Fruit fly (Drosophila melanogaster) whole organism, embryonic: ENCODE results near the gene Elo68alpha.
A peak's percentile ranks its signal among the peaks of the same experiment; 100 is the strongest.

ENCODE experiments used
- CG12391 ChIP-seq: fragments of 200-800 bp; sonication (Bioruptor generic); optimal IDR thresholded peaks from 3 replicates; lab custom pipeline; 2018; ENCODE audit warnings: missing biosample characterization, mild to moderate bottlenecking, missing genetic modification characterization, moderate library complexity
- CG14014 ChIP-seq: fragments of 200-800 bp; sonication (Bioruptor generic); IDR thresholded peaks from 2 replicates; pipeline ENCODE4 v1.3.6; 2022; ENCODE audit warnings: missing biosample characterization, missing genetic modification characterization
- CG16813 ChIP-seq: fragments of 200-800 bp; sonication (Bioruptor generic); IDR thresholded peaks from 3 replicates; pipeline ENCODE4 v1.3.6; 2022; ENCODE audit warnings: missing biosample characterization, missing genetic modification characterization; ENCODE audit not compliant: partially characterized antibody
- CG16863 ChIP-seq: fragments of 200-800 bp; sonication (Bioruptor generic); optimal IDR thresholded peaks from 3 replicates; lab custom pipeline; 2016; ENCODE audit warnings: missing biosample characterization, missing genetic modification characterization
- CG31441 ChIP-seq: fragments of 200-800 bp; sonication (Bioruptor generic); IDR thresholded peaks from 2 replicates; pipeline ENCODE4 v1.3.6; 2022; ENCODE audit warnings: missing biosample characterization, missing genetic modification characterization
- CG32532 ChIP-seq: fragments of 200-800 bp; sonication (Bioruptor generic); IDR thresholded peaks from 2 replicates; pipeline ENCODE4 v1.3.6; 2022; ENCODE audit warnings: missing biosample characterization, missing genetic modification characterization
- CG3995 ChIP-seq: fragments of 200-800 bp; sonication (Bioruptor generic); optimal IDR thresholded peaks from 3 replicates; lab custom pipeline; 2016; ENCODE audit warnings: missing biosample characterization, missing genetic modification characterization
- Eip74EF ChIP-seq, 2 experiments: fragments of 200-800 bp in 1 of 2; fragments of >200 bp in 1 of 2; sonication (Bioruptor generic) in 1 of 2; optimal IDR thresholded peaks; 2 replicates each; lab custom pipeline; 2017 to 2019; ENCODE audit warnings: missing biosample characterization in 2 of 2, missing genetic modification characterization in 2 of 2, mild to moderate bottlenecking in 1 of 2, moderate library complexity in 1 of 2
- Elba2 ChIP-seq: fragments of 200-800 bp; sonication (Bioruptor generic); optimal IDR thresholded peaks from 3 replicates; lab custom pipeline; 2016; ENCODE audit warnings: missing biosample characterization, missing genetic modification characterization
- Fer1 ChIP-seq: fragments of 200-800 bp; sonication (Bioruptor generic); optimal IDR thresholded peaks from 2 replicates; lab custom pipeline; 2017; ENCODE audit warnings: missing biosample characterization, mild to moderate bottlenecking, missing genetic modification characterization
- Fer2 ChIP-seq: fragments of 200-800 bp; sonication (Bioruptor generic); optimal IDR thresholded peaks from 2 replicates; lab custom pipeline; 2018; ENCODE audit warnings: missing biosample characterization, mild to moderate bottlenecking, missing genetic modification characterization, moderate library complexity
- Lhr ChIP-seq: fragments of 200-800 bp; sonication (Bioruptor generic); optimal IDR thresholded peaks from 3 replicates; lab custom pipeline; 2017; ENCODE audit warnings: mild to moderate bottlenecking, missing biosample characterization, missing genetic modification reagents, missing genetic modification characterization
- Med ChIP-seq: fragments of 200-800 bp; sonication (Bioruptor generic); peaks from one replicate; lab custom pipeline; 2016; ENCODE audit warnings: missing biosample characterization, missing genetic modification characterization, mild to moderate bottlenecking, inconsistent platforms, moderate library complexity
- Meics ChIP-seq: fragments of 200-800 bp; sonication (Bioruptor generic); optimal IDR thresholded peaks from 2 replicates; lab custom pipeline; 2017; ENCODE audit warnings: missing biosample characterization, mild to moderate bottlenecking, missing genetic modification characterization
- NFAT ChIP-seq: fragments of 200-800 bp; sonication (Bioruptor generic); IDR thresholded peaks from 2 replicates; pipeline ENCODE4 v1.3.6; 2022; ENCODE audit warnings: missing biosample characterization, missing genetic modification characterization
- NfI ChIP-seq: fragments of 200-800 bp; sonication (Bioruptor generic); optimal IDR thresholded peaks from 3 replicates; lab custom pipeline; 2018; ENCODE audit warnings: missing biosample characterization, mild to moderate bottlenecking, missing genetic modification characterization, moderate library complexity
- Oli ChIP-seq: fragments of 200-800 bp; sonication (Bioruptor generic); optimal IDR thresholded peaks from 2 replicates; lab custom pipeline; 2018; ENCODE audit warnings: missing biosample characterization, mild to moderate bottlenecking, missing genetic modification characterization, moderate library complexity
- Pdp1 ChIP-seq, 2 experiments: fragments of 200-800 bp; sonication (Bioruptor generic); optimal IDR thresholded peaks; 3 replicates each; lab custom pipeline; 2016; ENCODE audit warnings: missing biosample characterization in 2 of 2, missing genetic modification characterization in 2 of 2, mild to moderate bottlenecking in 1 of 2, moderate library complexity in 1 of 2
- Spps ChIP-seq: fragments of 200-800 bp; sonication (Bioruptor generic); optimal IDR thresholded peaks from 2 replicates; lab custom pipeline; 2018; ENCODE audit warnings: missing biosample characterization, mild to moderate bottlenecking, missing genetic modification characterization
- Taf1 ChIP-seq: fragments of 200-800 bp; sonication (Bioruptor generic); IDR thresholded peaks from 2 replicates; pipeline ENCODE4 v1.3.6; 2022; ENCODE audit warnings: missing biosample characterization, missing genetic modification characterization
- ac ChIP-seq: fragments of 200-800 bp; sonication (Bioruptor generic); optimal IDR thresholded peaks from 3 replicates; lab custom pipeline; 2017; ENCODE audit warnings: missing biosample characterization, mild to moderate bottlenecking, missing genetic modification characterization
- bbx ChIP-seq: fragments of 200-800 bp; sonication (Bioruptor generic); IDR thresholded peaks from 2 replicates; pipeline ENCODE4 v1.3.6; 2022; ENCODE audit warnings: missing biosample characterization, missing genetic modification characterization; ENCODE audit not compliant: partially characterized antibody
- cas ChIP-seq: fragments of 200-800 bp; sonication (Bioruptor generic); IDR thresholded peaks from 2 replicates; pipeline ENCODE4 v1.3.6; 2022; ENCODE audit warnings: missing biosample characterization, missing genetic modification characterization
- da ChIP-seq: fragments of 200-800 bp; sonication (Bioruptor generic); optimal IDR thresholded peaks from 2 replicates; lab custom pipeline; 2016; ENCODE audit warnings: missing biosample characterization, missing genetic modification characterization
- grau ChIP-seq: fragments of 200-800 bp; optimal IDR thresholded peaks from 3 replicates; lab custom pipeline; 2019; ENCODE audit warnings: missing biosample characterization, mild to moderate bottlenecking, missing genetic modification characterization, moderate library complexity
- insv ChIP-seq, 2 experiments: fragments of 200-800 bp; sonication (Bioruptor generic); optimal IDR thresholded peaks; 3 replicates each; lab custom pipeline; 2016 to 2018; ENCODE audit warnings: missing biosample characterization in 2 of 2, missing genetic modification characterization in 2 of 2
- inv ChIP-seq: fragments of 200-800 bp; sonication (Bioruptor generic); IDR thresholded peaks from 2 replicates; pipeline ENCODE4 v1.3.6; 2022; ENCODE audit warnings: missing biosample characterization, missing genetic modification characterization; ENCODE audit not compliant: partially characterized antibody
- lmd ChIP-seq: fragments of 200-800 bp; sonication (Bioruptor generic); IDR thresholded peaks from 2 replicates; pipeline ENCODE4 v1.3.6; 2022; ENCODE audit warnings: missing biosample characterization, missing genetic modification characterization
- mam ChIP-seq: fragments of 200-800 bp; sonication (Bioruptor generic); optimal IDR thresholded peaks from 3 replicates; lab custom pipeline; 2016; ENCODE audit warnings: missing biosample characterization, missing genetic modification characterization
- mld ChIP-seq: fragments of 200-800 bp; sonication (Bioruptor generic); IDR thresholded peaks from 3 replicates; pipeline ENCODE4 v1.3.6; 2022; ENCODE audit warnings: missing biosample characterization, missing genetic modification characterization; ENCODE audit not compliant: partially characterized antibody
- pfk ChIP-seq: fragments of 200-800 bp; sonication (Bioruptor generic); optimal IDR thresholded peaks from 2 replicates; lab custom pipeline; 2018; ENCODE audit warnings: missing biosample characterization, mild to moderate bottlenecking, missing genetic modification characterization, moderate library complexity
- phol ChIP-seq: fragments of 200-800 bp; sonication (Bioruptor generic); optimal IDR thresholded peaks from 3 replicates; lab custom pipeline; 2018; ENCODE audit warnings: missing biosample characterization, mild to moderate bottlenecking, missing genetic modification characterization, moderate library complexity
- ro ChIP-seq: fragments of 200-800 bp; sonication (Bioruptor generic); IDR thresholded peaks from 2 replicates; pipeline ENCODE4 v1.3.6; 2022; ENCODE audit warnings: missing biosample characterization, missing genetic modification characterization
- row ChIP-seq: fragments of 200-800 bp; sonication (Bioruptor generic); IDR thresholded peaks from 3 replicates; pipeline ENCODE4 v1.3.6; 2022; ENCODE audit warnings: missing biosample characterization, missing genetic modification characterization
- sens ChIP-seq: fragments of 200-800 bp; sonication (Bioruptor generic); peaks from one replicate; lab custom pipeline; 2016; ENCODE audit warnings: missing biosample characterization, missing genetic modification characterization
- tna ChIP-seq: fragments of 200-800 bp; sonication (Bioruptor generic); IDR thresholded peaks from 2 replicates; pipeline ENCODE4 v1.3.6; 2022; ENCODE audit warnings: missing biosample characterization, missing genetic modification characterization; ENCODE audit not compliant: partially characterized antibody
- trem ChIP-seq: fragments of 200-800 bp; optimal IDR thresholded peaks from 3 replicates; lab custom pipeline; 2019; ENCODE audit warnings: missing biosample characterization, mild to moderate bottlenecking, missing genetic modification characterization, moderate library complexity
- usp ChIP-seq: fragments of >200 bp; optimal IDR thresholded peaks from 2 replicates; lab custom pipeline; 2017; ENCODE audit warnings: missing biosample characterization, missing genetic modification characterization
- z ChIP-seq: fragments of 200-800 bp; sonication (Bioruptor generic); IDR thresholded peaks from 3 replicates; pipeline ENCODE4 v1.3.6; 2022; ENCODE audit warnings: missing biosample characterization, missing genetic modification characterization
- zfh1 ChIP-seq: fragments of 200-800 bp; sonication (Bioruptor generic); IDR thresholded peaks from 3 replicates; pipeline ENCODE4 v1.3.6; 2022; ENCODE audit warnings: missing biosample characterization, missing genetic modification characterization

The Elo68alpha gene

DNA sequence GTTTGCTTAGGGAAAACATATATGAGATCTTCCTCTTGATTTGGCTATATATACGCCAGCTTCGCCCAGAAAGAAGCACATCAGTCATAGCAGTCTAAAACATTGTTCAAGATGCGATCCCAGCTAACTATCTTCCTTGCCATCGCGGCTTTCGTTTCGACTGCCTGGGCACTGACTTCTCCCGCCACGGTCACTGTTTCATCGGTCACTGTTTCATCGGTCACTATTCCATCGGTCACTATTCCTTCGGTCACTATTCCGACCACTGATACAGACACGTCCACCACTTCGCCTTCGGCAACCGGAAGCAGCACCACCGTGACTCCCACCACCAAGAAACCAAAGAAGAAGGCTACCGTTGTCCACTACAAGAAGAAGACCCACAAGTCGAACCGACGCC is 32.1 kb upstream of the Elo68alpha start, which contains the start of gene CG14143:
Gene CG14143 (plus strand): TSS at position 102 of the 400 bp plus-strand sequence.
- TF ChIP-seq CG16813 (GFP tag; lab: Robert Waterston, UW) (0 out of 3 replicates have a peak, but pooled peaks have one; percentile 14), CG3995 (GFP tag; lab: Kevin White, UChicago) (peak; percentile 91), pfk (GFP tag; lab: Kevin White, UChicago) (peak; percentile 67), zfh1 (GFP tag; lab: Robert Waterston, UW) (0 out of 3 replicates have a peak, but pooled peaks have one; percentile 44), ro (GFP tag; lab: Robert Waterston, UW) (0 out of 2 replicates have a peak, but pooled peaks have one; percentile 18), Med (GFP tag; lab: Kevin White, UChicago) (peak; percentile 24)

DNA sequence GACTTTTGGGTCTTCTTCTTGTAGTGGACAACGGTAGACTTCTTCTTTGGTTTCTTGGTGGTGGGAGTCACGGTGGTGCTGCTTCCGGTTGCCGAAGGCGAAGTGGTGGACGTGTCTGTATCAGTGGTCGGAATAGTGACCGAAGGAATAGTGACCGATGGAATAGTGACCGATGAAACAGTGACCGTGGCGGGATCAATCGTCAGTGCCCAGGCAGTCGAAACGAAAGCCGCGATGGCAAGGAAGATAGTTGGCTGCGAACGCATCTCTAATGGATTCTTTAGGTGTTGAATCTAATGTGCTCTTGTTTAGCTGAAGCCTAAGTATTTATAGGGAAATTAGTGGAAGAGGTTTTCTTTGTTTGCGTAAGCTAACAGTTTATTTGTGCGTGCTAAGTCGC is 29.2 kb upstream of the Elo68alpha start, which contains the start of gene CG32074:
Gene CG32074 (minus strand): TSS at position 268 of the 400 bp plus-strand sequence.
- TF ChIP-seq CG31441 (GFP tag; lab: Robert Waterston, UW), result 0 out of 2 replicates have a peak, but pooled peaks have one; percentile 35
- TF ChIP-seq CG3995 (GFP tag; lab: Kevin White, UChicago), result peak; percentile 80
- TF ChIP-seq pfk (GFP tag; lab: Kevin White, UChicago), result peak; percentile 54

DNA sequence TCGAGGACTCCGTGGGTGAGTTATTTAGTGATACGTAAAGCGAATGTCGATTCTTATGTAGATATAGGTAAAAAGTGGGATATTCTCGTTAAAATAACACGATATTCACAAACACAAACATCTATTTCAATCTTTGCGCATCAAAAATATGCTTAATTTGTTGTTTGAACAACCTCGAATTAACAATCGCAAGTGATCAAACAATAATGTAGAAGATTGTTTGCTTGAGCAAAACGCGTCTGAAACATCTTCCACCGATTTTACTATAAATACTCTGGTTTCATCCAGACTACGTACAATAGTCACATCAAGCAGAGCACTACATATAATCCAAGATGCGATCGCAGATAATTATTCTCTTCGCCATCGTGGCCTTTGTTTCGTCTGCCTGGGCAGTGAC is 27.7 kb upstream of the Elo68alpha start, which contains the start of gene nol:
Gene nol (plus strand): TSS at position 301 of the 400 bp plus-strand sequence.
- TF ChIP-seq ac (GFP tag; lab: Kevin White, UChicago), result no peak

DNA sequence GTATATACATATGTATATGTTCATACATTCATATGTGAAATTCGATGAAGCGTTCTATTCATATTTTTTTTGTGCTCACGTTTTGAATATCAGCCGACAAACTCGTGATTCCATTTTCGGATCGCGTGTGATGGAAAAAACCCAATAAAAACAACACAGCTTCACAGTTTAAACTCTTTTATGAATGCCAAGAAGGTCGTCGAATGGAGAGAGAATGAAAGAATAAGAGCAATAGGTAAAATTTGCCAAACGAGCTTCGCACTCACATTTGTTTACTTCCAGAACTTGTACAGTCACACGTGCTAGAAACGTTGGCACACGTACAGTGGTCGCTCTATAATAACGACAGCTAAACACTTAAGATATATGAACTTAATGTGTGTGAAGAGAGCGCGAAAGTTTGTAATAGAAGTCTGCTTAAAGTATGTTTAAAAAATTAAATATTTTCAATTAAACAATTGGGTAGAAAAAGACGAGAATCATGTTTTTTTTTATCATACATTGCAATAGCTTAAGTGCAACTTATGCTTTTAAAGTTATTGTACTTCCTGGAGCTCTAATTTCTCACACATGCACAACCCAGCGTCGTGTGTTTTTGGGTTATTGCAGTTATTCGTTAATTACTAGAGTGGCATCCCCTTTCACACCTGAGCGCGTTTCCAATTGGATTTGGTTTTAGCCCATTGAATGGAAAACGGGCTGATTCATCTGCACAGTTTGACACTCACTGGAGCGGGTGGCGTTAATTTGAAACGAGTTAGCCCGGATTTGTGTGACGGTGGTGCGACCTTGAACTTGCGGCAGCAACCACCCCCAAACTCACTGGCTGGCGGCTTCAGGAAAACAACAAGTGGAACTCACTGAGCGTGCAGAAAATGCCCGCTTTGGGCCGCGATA is 23.1 kb upstream of the Elo68alpha start:
- peak; percentile 6 for TF ChIP-seq CG12391 (tag; lab: Kevin White, UChicago)
- TF ChIP-seq usp (GFP tag; lab: Kevin White, UChicago), result no peak
- no peak for TF ChIP-seq Eip74EF (GFP tag; optimal IDR thresholded peaks at IDR 0.05; lab: Kevin White, UChicago)
- peak; percentile 6 for TF ChIP-seq Fer1 (GFP tag; lab: Kevin White, UChicago)
- TF ChIP-seq z (GFP tag; lab: Robert Waterston, UW), result 0 out of 3 replicates have a peak, but pooled peaks have one; percentile 13
- TF ChIP-seq Lhr (GFP tag; lab: Kevin White, UChicago), result no peak
- no peak for TF ChIP-seq cas (GFP tag; lab: Robert Waterston, UW)
- TF ChIP-seq row (GFP tag; lab: Robert Waterston, UW), result peak; percentile 16; the same call in 1 of the 3 replicates
- TF ChIP-seq da, result no peak
- TF ChIP-seq Fer2 (tag; lab: Kevin White, UChicago), result no peak
- TF ChIP-seq insv (GFP tag; optimal IDR thresholded peaks at IDR 0.05; lab: Kevin White, UChicago), result peak; percentile 50 to 90
- 0 out of 2 replicates have a peak, but pooled peaks have one; percentile 16 for TF ChIP-seq NFAT (GFP tag; lab: Robert Waterston, UW)
- no peak; the same call in 1 of the 2 replicates for TF ChIP-seq tna (GFP tag; lab: Robert Waterston, UW)
- TF ChIP-seq lmd (GFP tag; lab: Robert Waterston, UW), result no peak
- 0 out of 2 replicates have a peak, but pooled peaks have one; percentile 20 for TF ChIP-seq Taf1
- TF ChIP-seq Pdp1 (GFP tag; optimal IDR thresholded peaks at IDR 0.05; lab: Kevin White, UChicago), result no peak
- TF ChIP-seq CG14014 (GFP tag; lab: Robert Waterston, UW), result peak; percentile 32; the same call in 1 of the 2 replicates
- TF ChIP-seq Spps (tag; lab: Kevin White, UChicago), result no peak
- peak; percentile 55 for TF ChIP-seq trem (tag; lab: Kevin White, UChicago)
- TF ChIP-seq Elba2 (GFP tag; lab: Kevin White, UChicago), result peak; percentile 54
- TF ChIP-seq mld, result no peak
- peak; percentile 72 for TF ChIP-seq sens
- TF ChIP-seq inv (GFP tag; lab: Robert Waterston, UW), result no peak
- TF ChIP-seq phol (tag; lab: Kevin White, UChicago), result peak; percentile 19
- peak; percentile 26 for TF ChIP-seq Meics (GFP tag; lab: Kevin White, UChicago)
- TF ChIP-seq grau (tag; lab: Kevin White, UChicago), result peak; percentile 81
- peak; percentile 29; the same call in 1 of the 2 replicates for TF ChIP-seq bbx (GFP tag; lab: Robert Waterston, UW)
- TF ChIP-seq CG32532 (GFP tag; lab: Robert Waterston, UW), result peak; percentile 54
- TF ChIP-seq CG16863 (GFP tag; lab: Kevin White, UChicago), result no peak
- no peak for TF ChIP-seq NfI (GFP tag; lab: Kevin White, UChicago)
- no peak for TF ChIP-seq Oli
- TF ChIP-seq mam (GFP tag; lab: Kevin White, UChicago), result peak; percentile 16
